Worm (Caenorhabditis elegans): ENCODE measurements around the gene F37A4.3.
A peak's percentile ranks its signal among the peaks of the same experiment; 100 is the strongest.

F37A4.3 gene

ce11 chrIII:6705515-6705914, 12.9 kb upstream of the F37A4.3 start, which contains the start of gene F37A4.6:
F37A4.6 (plus strand) TSS chrIII:6705815.
- TF ChIP-seq T22C8.4 (GFP tag; IDR thresholded peaks at IDR 0.05) (no peak), med-1 (GFP tag; optimal IDR thresholded peaks at IDR 0.05; ENCODE audit: insufficient read depth) (no peak), flt-1 (GFP tag; IDR thresholded peaks at IDR 0.05) (no peak), cog-1 (tag; optimal IDR thresholded peaks at IDR 0.05) (no peak), klf-2 (GFP tag; conservative IDR thresholded peaks at IDR 0.05) (no peak), ref-1 (GFP tag; conservative IDR thresholded peaks at IDR 0.05) (no peak), ztf-23 (GFP tag; IDR thresholded peaks at IDR 0.05) (no peak), ztf-29 (GFP tag; IDR thresholded peaks at IDR 0.05) (no peak), tab-1 (GFP tag; IDR thresholded peaks at IDR 0.05) (no peak)

DNA sequence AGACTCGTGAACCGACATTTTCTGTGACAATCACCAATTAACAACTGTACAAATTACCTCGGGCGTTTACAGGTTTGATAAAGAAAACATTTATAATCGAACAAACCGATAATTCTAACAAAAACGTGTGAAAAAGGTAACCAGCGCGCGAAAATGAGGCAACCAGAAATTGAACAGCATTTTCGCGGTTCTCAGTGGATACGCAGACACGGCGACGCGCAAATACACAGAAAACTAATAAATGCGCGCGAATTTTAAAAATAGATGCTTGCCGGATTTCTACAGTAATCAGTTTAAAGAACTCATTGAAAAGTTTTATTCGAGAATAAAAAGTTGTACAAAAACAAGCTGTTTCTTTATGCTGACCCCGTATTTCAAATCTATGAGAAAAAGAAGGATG, 8.4 kb upstream of the F37A4.3 start, which contains the start of gene isw-1:
isw-1 (minus strand) TSS at position 118 of the 400 bp plus-strand sequence.
- TF ChIP-seq cog-1 (tag; optimal IDR thresholded peaks at IDR 0.05) (peak; percentile 56), tab-1 (GFP tag; IDR thresholded peaks at IDR 0.05) (no peak)

ce11 chrIII:6711590-6711989, 6.8 kb upstream of the F37A4.3 start, which contains the start of gene F37A4.5:
F37A4.5 (plus strand) TSS chrIII:6711890.
- no peak for TF ChIP-seq ref-1 (GFP tag; conservative IDR thresholded peaks at IDR 0.05)
- no peak for TF ChIP-seq tab-1 (GFP tag; IDR thresholded peaks at IDR 0.05)
- TF ChIP-seq klf-2 (GFP tag; conservative IDR thresholded peaks at IDR 0.05), result no peak
- TF ChIP-seq flt-1 (GFP tag; IDR thresholded peaks at IDR 0.05), result no peak

- TF ChIP-seq ztf-29 (GFP tag; IDR thresholded peaks at IDR 0.05) (no peak), flt-1 (GFP tag; IDR thresholded peaks at IDR 0.05) (no peak), klf-2 (GFP tag; conservative IDR thresholded peaks at IDR 0.05) (no peak), ztf-23 (GFP tag; IDR thresholded peaks at IDR 0.05) (no peak), ref-1 (GFP tag; conservative IDR thresholded peaks at IDR 0.05) (no peak), med-1 (GFP tag; optimal IDR thresholded peaks at IDR 0.05; ENCODE audit: insufficient read depth) (no peak), T22C8.4 (GFP tag; IDR thresholded peaks at IDR 0.05) (no peak), cog-1 (tag; optimal IDR thresholded peaks at IDR 0.05) (no peak), tab-1 (GFP tag; IDR thresholded peaks at IDR 0.05) (no peak)
These were observed 5.1 kb upstream of the F37A4.3 start, which contains the start of gene F37A4.4 for ce11 chrIII:6713266-6713665. F37A4.4 (plus strand) TSS chrIII:6713566.

ce11 chrIII:6722208-6722679, 3.9 kb downstream of the F37A4.3 start, which contains the start of the genes bath-41 and F37A4.2:
bath-41 (minus strand) TSS chrIII:6722258.
F37A4.2 (plus strand) TSS chrIII:6722454.
- TF ChIP-seq T22C8.4 (GFP tag; IDR thresholded peaks at IDR 0.05) (no peak), ztf-23 (GFP tag; IDR thresholded peaks at IDR 0.05) (no peak), cog-1 (tag; optimal IDR thresholded peaks at IDR 0.05) (no peak), ref-1 (GFP tag; conservative IDR thresholded peaks at IDR 0.05) (no peak), klf-2 (GFP tag; conservative IDR thresholded peaks at IDR 0.05) (no peak), tab-1 (GFP tag; IDR thresholded peaks at IDR 0.05) (no peak), flt-1 (GFP tag; IDR thresholded peaks at IDR 0.05) (no peak), med-1 (GFP tag; optimal IDR thresholded peaks at IDR 0.05; ENCODE audit: insufficient read depth) (no peak), ztf-29 (GFP tag; IDR thresholded peaks at IDR 0.05) (no peak)

DNA sequence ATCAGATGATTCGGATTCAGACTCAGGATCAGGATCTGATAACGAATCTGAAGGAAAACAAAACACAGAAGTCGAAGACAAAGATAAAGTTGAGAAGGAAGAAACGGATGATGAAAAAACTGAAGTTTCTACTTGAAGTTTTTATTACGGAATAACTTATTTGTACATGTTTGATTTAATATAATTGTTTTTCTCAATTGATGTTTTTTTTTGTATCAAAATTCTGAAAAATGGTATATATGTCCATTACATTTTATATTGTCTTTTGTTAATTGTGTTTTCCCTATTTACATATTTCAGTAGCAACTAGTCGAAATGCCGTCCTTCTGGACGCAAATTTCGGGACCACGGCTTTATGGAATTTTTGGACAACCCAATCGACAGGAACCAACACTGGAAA, 4.7 kb downstream of the F37A4.3 start, which contains the start of gene F37A4.1:
F37A4.1 (plus strand) TSS at position 301 of the 400 bp plus-strand sequence.
- TF ChIP-seq ztf-29 (GFP tag; IDR thresholded peaks at IDR 0.05), result no peak

DNA sequence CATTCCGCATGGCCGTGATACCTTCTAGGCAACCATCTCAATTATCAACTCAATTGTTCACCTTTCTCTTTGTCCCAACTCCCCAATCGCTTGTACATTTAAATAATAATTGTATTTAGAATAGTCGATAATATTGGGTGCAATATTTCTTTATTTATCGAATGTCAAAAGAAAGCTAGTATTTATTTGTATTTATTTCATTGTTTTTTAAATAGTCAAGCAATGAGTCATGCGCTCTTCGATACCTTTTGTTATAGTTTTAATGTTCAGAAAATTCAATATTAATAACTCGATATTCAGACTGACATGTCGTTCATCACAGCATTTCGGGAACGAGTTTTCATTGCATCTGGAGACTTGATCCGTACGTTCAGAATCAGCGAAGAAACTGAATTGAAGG, 7.1 kb downstream of the F37A4.3 start, which contains the start of gene wdr-4:
wdr-4 (plus strand) TSS at position 301 of the 400 bp plus-strand sequence.
- no peak for TF ChIP-seq ref-1 (GFP tag; conservative IDR thresholded peaks at IDR 0.05)
- no peak for TF ChIP-seq T22C8.4 (GFP tag; IDR thresholded peaks at IDR 0.05)
- TF ChIP-seq med-1 (GFP tag; optimal IDR thresholded peaks at IDR 0.05; ENCODE audit: insufficient read depth), result no peak
- TF ChIP-seq ztf-23 (GFP tag; IDR thresholded peaks at IDR 0.05), result no peak
- no peak for TF ChIP-seq flt-1 (GFP tag; IDR thresholded peaks at IDR 0.05)
- no peak for TF ChIP-seq klf-2 (GFP tag; conservative IDR thresholded peaks at IDR 0.05)
- no peak for TF ChIP-seq cog-1 (tag; optimal IDR thresholded peaks at IDR 0.05)
- TF ChIP-seq ztf-29 (GFP tag; IDR thresholded peaks at IDR 0.05), result no peak
- TF ChIP-seq tab-1 (GFP tag; IDR thresholded peaks at IDR 0.05), result no peak

ce11 chrIII:6730185-6730850, 11.9 kb downstream of the F37A4.3 start, which contains the start of the genes Y102E9.5 and odr-4:
Y102E9.5 (minus strand) TSS chrIII:6730285.
odr-4 (plus strand) TSS chrIII:6730800.
- no peak for TF ChIP-seq tab-1 (GFP tag; IDR thresholded peaks at IDR 0.05)
- TF ChIP-seq cog-1 (tag; optimal IDR thresholded peaks at IDR 0.05), result no peak
- TF ChIP-seq ztf-29 (GFP tag; IDR thresholded peaks at IDR 0.05), result no peak
- no peak for TF ChIP-seq T22C8.4 (GFP tag; IDR thresholded peaks at IDR 0.05)
- TF ChIP-seq ztf-23 (GFP tag; IDR thresholded peaks at IDR 0.05), result no peak
- TF ChIP-seq klf-2 (GFP tag; conservative IDR thresholded peaks at IDR 0.05), result no peak
- TF ChIP-seq med-1 (GFP tag; optimal IDR thresholded peaks at IDR 0.05; ENCODE audit: insufficient read depth), result no peak

DNA sequence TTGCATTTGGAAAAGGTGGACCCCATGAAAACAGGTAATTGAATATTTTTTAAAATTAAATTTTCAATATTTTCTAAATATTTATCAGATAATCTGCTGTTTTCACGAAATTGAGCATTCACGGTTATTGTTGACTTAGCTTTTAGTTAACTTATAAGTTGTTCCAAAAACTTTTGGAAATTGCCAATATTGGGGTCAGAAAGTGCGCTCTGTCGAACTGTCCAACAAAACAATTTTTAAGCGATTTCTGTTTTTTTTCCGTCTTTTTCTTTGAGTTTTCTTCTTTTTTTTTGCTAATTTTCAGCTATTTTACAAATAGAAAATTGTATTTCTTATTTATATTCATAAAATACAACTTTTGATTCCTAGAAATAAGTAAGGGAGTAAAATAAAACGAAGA, 12.9 kb downstream of the F37A4.3 start:
- TF ChIP-seq ref-1 (GFP tag; conservative IDR thresholded peaks at IDR 0.05), result no peak

DNA sequence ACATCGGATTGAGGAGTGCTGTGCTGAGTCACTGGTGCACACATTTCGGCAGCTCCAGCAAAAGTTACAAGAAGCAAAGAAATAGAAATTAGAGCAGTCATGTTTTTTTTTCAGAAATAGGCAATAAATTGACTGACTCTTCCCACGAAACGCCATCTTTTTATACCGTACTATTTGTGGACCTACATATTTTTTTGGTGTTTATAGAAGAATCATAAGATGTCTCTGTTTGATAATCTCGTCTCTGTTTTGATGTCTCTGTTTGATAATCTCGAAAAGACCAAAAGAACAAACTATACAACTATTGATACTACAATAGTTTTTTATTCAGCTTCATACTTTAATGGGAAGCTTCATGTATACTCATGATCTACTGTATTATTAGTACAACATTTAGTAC, 16.1 kb downstream of the F37A4.3 start, which contains the start of gene Y102E9.3:
Y102E9.3 (minus strand) TSS at position 101 of the 400 bp plus-strand sequence.
- TF ChIP-seq klf-2 (GFP tag; conservative IDR thresholded peaks at IDR 0.05) (no peak), med-1 (GFP tag; optimal IDR thresholded peaks at IDR 0.05; ENCODE audit: insufficient read depth) (no peak), flt-1 (GFP tag; IDR thresholded peaks at IDR 0.05) (no peak), T22C8.4 (GFP tag; IDR thresholded peaks at IDR 0.05) (no peak), tab-1 (GFP tag; IDR thresholded peaks at IDR 0.05) (no peak)
